Fruit fly (Drosophila melanogaster) whole organism, prepupa: ENCODE measurements around the gene CG7213.

ENCODE experiments used
- Sox102F ChIP-seq: fragments of 200-800 bp; sonication (Bioruptor generic); optimal IDR thresholded peaks from 2 replicates; lab custom pipeline; 2016; ENCODE audit warnings: missing biosample characterization, mild to moderate bottlenecking, missing genetic modification characterization
- dac ChIP-seq: fragments of 200-800 bp; sonication (Bioruptor generic); optimal IDR thresholded peaks from 2 replicates; lab custom pipeline; 2017; ENCODE audit warnings: missing biosample characterization, mild to moderate bottlenecking, missing genetic modification characterization
- eg ChIP-seq: fragments of 200-800 bp; sonication (Bioruptor generic); IDR thresholded peaks from 3 replicates; pipeline ENCODE4 v1.3.6; 2022; ENCODE audit warnings: missing biosample characterization, missing genetic modification characterization
- topi ChIP-seq: fragments of 200-800 bp; sonication (Bioruptor generic); optimal IDR thresholded peaks from 3 replicates; lab custom pipeline; 2016; ENCODE audit warnings: missing biosample characterization, missing genetic modification characterization

DNA sequence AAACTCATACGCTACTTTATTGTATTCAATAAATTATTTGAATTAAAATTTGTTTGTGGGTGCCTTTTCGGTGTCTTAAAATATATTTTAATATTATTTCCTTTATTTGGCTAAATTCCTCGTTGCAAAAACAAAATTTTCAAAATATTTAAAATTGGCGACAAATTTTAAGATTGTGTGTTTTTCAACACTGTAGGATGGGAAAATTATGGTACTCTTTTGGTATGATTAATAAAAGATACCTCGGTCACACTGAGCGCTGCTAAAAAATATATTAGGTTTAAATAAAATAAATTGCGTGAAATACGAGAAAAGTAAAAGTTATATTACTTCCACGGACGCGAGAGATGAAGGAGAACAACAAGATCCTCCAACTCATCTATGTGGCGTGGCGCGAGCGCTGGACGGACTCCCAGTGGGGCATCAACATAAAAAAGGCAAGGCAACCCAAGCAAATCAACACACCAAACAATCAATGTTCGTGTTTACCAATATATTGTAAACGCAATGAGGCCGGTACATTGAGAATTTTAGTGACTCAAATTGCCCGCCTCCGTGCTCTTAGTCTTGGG, 49.3 kb downstream of the CG7213 start, which contains the start of gene MED24:
- no peak for TF ChIP-seq eg (GFP tag; lab: Robert Waterston, UW)
- no peak for TF ChIP-seq Sox102F (GFP tag; lab: Kevin White, UChicago)
- no peak for TF ChIP-seq dac
- TF ChIP-seq topi (GFP tag; lab: Kevin White, UChicago): no peak
